Comparison of ENCODE assay signal across 1 fruit fly cellular context in the genomic region with DNA sequence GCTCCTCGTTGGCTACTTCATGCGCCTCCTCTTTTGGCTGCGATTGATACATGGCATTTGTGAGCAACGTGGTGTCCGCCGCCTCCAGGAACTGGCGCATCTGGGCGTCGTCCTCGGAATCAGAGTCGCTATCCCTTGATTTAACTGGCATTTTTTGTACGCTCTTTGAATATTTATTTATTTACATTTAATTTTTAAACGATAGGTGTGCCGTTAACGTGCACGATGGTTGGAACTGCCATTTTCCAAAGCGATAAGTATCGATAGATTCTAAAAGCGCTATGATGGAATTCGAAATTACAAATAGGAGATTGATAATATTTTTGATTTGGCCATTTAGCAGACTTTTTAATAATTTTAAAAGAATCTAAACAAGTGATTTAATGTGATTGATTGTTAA.
TF ChIP-seq lines count a peak whose summit lies in the region.

CG32554 (minus strand) TSS at position 229 of the 400 bp plus-strand sequence.

TF ChIP-seq in whole organism, embryonic, 481 proteins besides CTCF, POLR2A, EP300 and RAD21 (continued from another document and continues in another):
- TF ChIP-seq CG34224 (GFP tag; IDR thresholded peaks at IDR 0.05; lab: Robert Waterston, UW; ENCODE audit: partially characterized antibody): peak; percentile 93
- no peak for TF ChIP-seq tup (GFP tag; optimal IDR thresholded peaks at IDR 0.05; lab: Kevin White, UChicago)
- TF ChIP-seq tna (GFP tag; IDR thresholded peaks at IDR 0.05; lab: Robert Waterston, UW; ENCODE audit: partially characterized antibody): peak; percentile 85
- TF ChIP-seq lilli (GFP tag; optimal IDR thresholded peaks at IDR 0.05; lab: Kevin White, UChicago): no peak
- TF ChIP-seq Eip74EF (GFP tag; optimal IDR thresholded peaks at IDR 0.05; lab: Kevin White, UChicago): no peak
- no peak for TF ChIP-seq peb (GFP tag; IDR thresholded peaks at IDR 0.05; lab: Robert Waterston, UW)
- peak; percentile 90 for TF ChIP-seq Doc3 (GFP tag; IDR thresholded peaks at IDR 0.05; lab: Robert Waterston, UW; ENCODE audit: partially characterized antibody)
- no peak for TF ChIP-seq CG10462 (GFP tag; optimal IDR thresholded peaks at IDR 0.05; lab: Kevin White, UChicago)
- TF ChIP-seq cato (GFP tag; optimal IDR thresholded peaks at IDR 0.05; lab: Kevin White, UChicago; ENCODE audit: borderline replicate concordance): no peak
- TF ChIP-seq Aef1 (GFP tag; IDR thresholded peaks at IDR 0.05; lab: Robert Waterston, UW): no peak
- TF ChIP-seq Atf6 (GFP tag; IDR thresholded peaks at IDR 0.05; lab: Robert Waterston, UW): no peak
- no peak for TF ChIP-seq Adf1 (GFP tag; IDR thresholded peaks at IDR 0.05; lab: Robert Waterston, UW)
- no peak for TF ChIP-seq shn (GFP tag; optimal IDR thresholded peaks at IDR 0.05; lab: Kevin White, UChicago)
- no peak for TF ChIP-seq CG10366 (GFP tag; IDR thresholded peaks at IDR 0.05; lab: Robert Waterston, UW)
- TF ChIP-seq CG10267 (tag; optimal IDR thresholded peaks at IDR 0.05; lab: Kevin White, UChicago): peak; percentile 18
- no peak for TF ChIP-seq CG6683 (GFP tag; optimal IDR thresholded peaks at IDR 0.05; lab: Kevin White, UChicago)
- no peak for TF ChIP-seq CG10543 (GFP tag; optimal IDR thresholded peaks at IDR 0.05; lab: Kevin White, UChicago)
- peak; percentile 77 for TF ChIP-seq CG2129 (GFP tag; IDR thresholded peaks at IDR 0.05; lab: Robert Waterston, UW; ENCODE audit: partially characterized antibody)
- TF ChIP-seq HLH4C (GFP tag; IDR thresholded peaks at IDR 0.05; lab: Robert Waterston, UW; ENCODE audit: partially characterized antibody): peak; percentile 88
- no peak for TF ChIP-seq ab (GFP tag; optimal IDR thresholded peaks at IDR 0.05; lab: Kevin White, UChicago)
- no peak for TF ChIP-seq esg (GFP tag; conservative IDR thresholded peaks at IDR 0.05; lab: Robert Waterston, UW)
- TF ChIP-seq CG42726 (GFP tag; IDR thresholded peaks at IDR 0.05; lab: Robert Waterston, UW; ENCODE audit: partially characterized antibody): peak; percentile 80; the same call in 1 of the 2 replicates
- no peak for TF ChIP-seq toy (GFP tag; IDR thresholded peaks at IDR 0.05; lab: Robert Waterston, UW)
- no peak for TF ChIP-seq sens-2 (GFP tag; IDR thresholded peaks at IDR 0.05; lab: Robert Waterston, UW)
- peak; percentile 86 for TF ChIP-seq knrl (GFP tag; IDR thresholded peaks at IDR 0.05; lab: Robert Waterston, UW; ENCODE audit: partially characterized antibody)
- TF ChIP-seq trem (tag; optimal IDR thresholded peaks at IDR 0.05; lab: Kevin White, UChicago): peak; percentile 95
- TF ChIP-seq CG10147 (GFP tag; optimal IDR thresholded peaks at IDR 0.05; lab: Kevin White, UChicago): no peak
- TF ChIP-seq HLHmδ (GFP tag; optimal IDR thresholded peaks at IDR 0.05; lab: Kevin White, UChicago): no peak
- no peak for TF ChIP-seq Hr78 (GFP tag; optimal IDR thresholded peaks at IDR 0.05; lab: Kevin White, UChicago)
- no peak for TF ChIP-seq CG17802 (tag; optimal IDR thresholded peaks at IDR 0.05; lab: Kevin White, UChicago)
- no peak for TF ChIP-seq CG8478 (optimal IDR thresholded peaks at IDR 0.05; lab: Kevin White, UChicago)
- no peak for TF ChIP-seq zen (tag; optimal IDR thresholded peaks at IDR 0.05; lab: Kevin White, UChicago)
- TF ChIP-seq nerfin-2 (GFP tag; IDR thresholded peaks at IDR 0.05; lab: Robert Waterston, UW; ENCODE audit: partially characterized antibody): peak; percentile 71
- TF ChIP-seq CG7963 (GFP tag; IDR thresholded peaks at IDR 0.05; lab: Robert Waterston, UW; ENCODE audit: partially characterized antibody): peak; percentile 84
- no peak for TF ChIP-seq wek (GFP tag; optimal IDR thresholded peaks at IDR 0.05; lab: Kevin White, UChicago)
- no peak for TF ChIP-seq chm (GFP tag; IDR thresholded peaks at IDR 0.05; lab: Robert Waterston, UW)
- peak; percentile 93 for TF ChIP-seq Dll (GFP tag; IDR thresholded peaks at IDR 0.05; lab: Robert Waterston, UW; ENCODE audit: partially characterized antibody)
- no peak for TF ChIP-seq CG6813 (GFP tag; optimal IDR thresholded peaks at IDR 0.05; lab: Kevin White, UChicago)
- TF ChIP-seq CG12219 (GFP tag; optimal IDR thresholded peaks at IDR 0.05; lab: Kevin White, UChicago): no peak
- no peak for TF ChIP-seq CG2889 (GFP tag; IDR thresholded peaks at IDR 0.05; lab: Robert Waterston, UW)
- no peak for TF ChIP-seq grau (tag; optimal IDR thresholded peaks at IDR 0.05; lab: Kevin White, UChicago)
- TF ChIP-seq CG30431 (GFP tag; optimal IDR thresholded peaks at IDR 0.05; lab: Kevin White, UChicago): no peak
- peak; percentile 48 for TF ChIP-seq pzg (GFP tag; optimal IDR thresholded peaks at IDR 0.05; lab: Kevin White, UChicago)
- TF ChIP-seq sd (tag; optimal IDR thresholded peaks at IDR 0.05; lab: Kevin White, UChicago): no peak
- peak; percentile 96 for TF ChIP-seq CG13287 (GFP tag; IDR thresholded peaks at IDR 0.05; lab: Robert Waterston, UW; ENCODE audit: partially characterized antibody)
- no peak for TF ChIP-seq Neu2 (GFP tag; optimal IDR thresholded peaks at IDR 0.05; lab: Kevin White, UChicago; ENCODE audit: borderline replicate concordance)
- TF ChIP-seq CG11398 (GFP tag; optimal IDR thresholded peaks at IDR 0.05; lab: Kevin White, UChicago): no peak
- TF ChIP-seq CG14441 (GFP tag; IDR thresholded peaks at IDR 0.05; lab: Robert Waterston, UW): no peak
- TF ChIP-seq CG10565 (GFP tag; optimal IDR thresholded peaks at IDR 0.05; lab: Kevin White, UChicago): no peak
- TF ChIP-seq sqz (GFP tag; optimal IDR thresholded peaks at IDR 0.05; lab: Kevin White, UChicago): no peak
- TF ChIP-seq CG9437 (GFP tag; optimal IDR thresholded peaks at IDR 0.05; lab: Kevin White, UChicago): no peak
- no peak for TF ChIP-seq prd (optimal IDR thresholded peaks at IDR 0.05; lab: Kevin White, UChicago)
- TF ChIP-seq prd (GFP tag; IDR thresholded peaks at IDR 0.05; lab: Robert Waterston, UW): no peak
- no peak for TF ChIP-seq ttk (GFP tag; IDR thresholded peaks at IDR 0.05; lab: Robert Waterston, UW)
- no peak for TF ChIP-seq klu (GFP tag; IDR thresholded peaks at IDR 0.05; lab: Robert Waterston, UW)
- TF ChIP-seq kni (GFP tag; optimal IDR thresholded peaks at IDR 0.05; lab: Kevin White, UChicago): no peak
- TF ChIP-seq hbn (GFP tag; IDR thresholded peaks at IDR 0.05; lab: Robert Waterston, UW; ENCODE audit: partially characterized antibody): peak; percentile 92
- TF ChIP-seq repo (GFP tag; optimal IDR thresholded peaks at IDR 0.05; lab: Kevin White, UChicago): no peak
- TF ChIP-seq scrt (GFP tag; optimal IDR thresholded peaks at IDR 0.05; lab: Kevin White, UChicago): peak; percentile 16
- TF ChIP-seq Hmr (GFP tag; optimal IDR thresholded peaks at IDR 0.05; lab: Kevin White, UChicago): no peak
- TF ChIP-seq CG16813 (GFP tag; IDR thresholded peaks at IDR 0.05; lab: Robert Waterston, UW; ENCODE audit: partially characterized antibody): peak; percentile 86
- TF ChIP-seq CG17186 (GFP tag; optimal IDR thresholded peaks at IDR 0.05; lab: Kevin White, UChicago): peak; percentile 82
- TF ChIP-seq CG4854 (GFP tag; optimal IDR thresholded peaks at IDR 0.05; lab: Kevin White, UChicago): no peak
- peak; percentile 69 for TF ChIP-seq MBD-R2 (GFP tag; IDR thresholded peaks at IDR 0.05; lab: Robert Waterston, UW)
- TF ChIP-seq ase (GFP tag; IDR thresholded peaks at IDR 0.05; lab: Robert Waterston, UW): no peak
- peak; percentile 18 for TF ChIP-seq MESR4 (GFP tag; optimal IDR thresholded peaks at IDR 0.05; lab: Kevin White, UChicago)
- TF ChIP-seq bbx (GFP tag; IDR thresholded peaks at IDR 0.05; lab: Robert Waterston, UW; ENCODE audit: partially characterized antibody): peak; percentile 91
- TF ChIP-seq CG2202 (tag; optimal IDR thresholded peaks at IDR 0.05; lab: Kevin White, UChicago): no peak
- no peak for TF ChIP-seq ftz-f1 (GFP tag; optimal IDR thresholded peaks at IDR 0.05; lab: Kevin White, UChicago)
- TF ChIP-seq oc (tag; optimal IDR thresholded peaks at IDR 0.05; lab: Kevin White, UChicago): no peak
- no peak for TF ChIP-seq lola (GFP tag; optimal IDR thresholded peaks at IDR 0.05; lab: Kevin White, UChicago)
- TF ChIP-seq E2f1 (GFP tag; IDR thresholded peaks at IDR 0.05; lab: Robert Waterston, UW): no peak
- TF ChIP-seq CG3163 (GFP tag; optimal IDR thresholded peaks at IDR 0.05; lab: Kevin White, UChicago): no peak
- no peak for TF ChIP-seq NC2β (GFP tag; optimal IDR thresholded peaks at IDR 0.05; lab: Kevin White, UChicago)
- peak; percentile 48 for TF ChIP-seq CG15514 (GFP tag; optimal IDR thresholded peaks at IDR 0.05; lab: Kevin White, UChicago)
- TF ChIP-seq dmrt99B (tag; optimal IDR thresholded peaks at IDR 0.05; lab: Kevin White, UChicago): no peak
- no peak for TF ChIP-seq mirr (GFP tag; optimal IDR thresholded peaks at IDR 0.05; lab: Kevin White, UChicago)
- no peak for TF ChIP-seq Ssrp (tag; optimal IDR thresholded peaks at IDR 0.05; lab: Kevin White, UChicago)
- no peak for TF ChIP-seq sisA (GFP tag; IDR thresholded peaks at IDR 0.05; lab: Robert Waterston, UW)
- peak; percentile 64 for TF ChIP-seq Sry-δ (GFP tag; optimal IDR thresholded peaks at IDR 0.05; lab: Kevin White, UChicago)
- TF ChIP-seq CG18764 (GFP tag; optimal IDR thresholded peaks at IDR 0.05; lab: Kevin White, UChicago): no peak
- TF ChIP-seq Lpt (GFP tag; optimal IDR thresholded peaks at IDR 0.05; lab: Kevin White, UChicago): no peak
- peak; percentile 75 for TF ChIP-seq phol (tag; optimal IDR thresholded peaks at IDR 0.05; lab: Kevin White, UChicago)
- TF ChIP-seq CG9817 (tag; optimal IDR thresholded peaks at IDR 0.05; lab: Kevin White, UChicago): no peak
- TF ChIP-seq CG14860 (GFP tag; IDR thresholded peaks at IDR 0.05; lab: Robert Waterston, UW; ENCODE audit: partially characterized antibody): peak; percentile 81
- TF ChIP-seq HmgZ (tag; optimal IDR thresholded peaks at IDR 0.05; lab: Kevin White, UChicago): no peak
- peak; percentile 91 for TF ChIP-seq Bgb (GFP tag; IDR thresholded peaks at IDR 0.05; lab: Robert Waterston, UW; ENCODE audit: partially characterized antibody)
- no peak for TF ChIP-seq Mrtf (GFP tag; IDR thresholded peaks at IDR 0.05; lab: Robert Waterston, UW)
- no peak for TF ChIP-seq stc (GFP tag; IDR thresholded peaks at IDR 0.05; lab: Robert Waterston, UW)
- no peak for TF ChIP-seq NFAT (GFP tag; IDR thresholded peaks at IDR 0.05; lab: Robert Waterston, UW)
- TF ChIP-seq Xbp1 (GFP tag; optimal IDR thresholded peaks at IDR 0.05; lab: Kevin White, UChicago): no peak
- no peak for TF ChIP-seq sim (GFP tag; IDR thresholded peaks at IDR 0.05; lab: Robert Waterston, UW)
- peak; percentile 59 for TF ChIP-seq Med (GFP tag; lab: Kevin White, UChicago)
- no peak for TF ChIP-seq fd64A (GFP tag; optimal IDR thresholded peaks at IDR 0.05; lab: Kevin White, UChicago)
- TF ChIP-seq gem (tag; optimal IDR thresholded peaks at IDR 0.05; lab: Kevin White, UChicago): no peak
- TF ChIP-seq jumu (GFP tag; optimal IDR thresholded peaks at IDR 0.05; lab: Kevin White, UChicago): no peak
- TF ChIP-seq kah (GFP tag; optimal IDR thresholded peaks at IDR 0.05; lab: Kevin White, UChicago): no peak
- TF ChIP-seq CG14710 (tag; optimal IDR thresholded peaks at IDR 0.05; lab: Kevin White, UChicago): peak; percentile 39
- TF ChIP-seq ato (GFP tag; IDR thresholded peaks at IDR 0.05; lab: Robert Waterston, UW; ENCODE audit: partially characterized antibody): peak; percentile 85
- TF ChIP-seq CG1603 (tag; optimal IDR thresholded peaks at IDR 0.05; lab: Kevin White, UChicago): peak; percentile 24
- TF ChIP-seq Elba2 (GFP tag; optimal IDR thresholded peaks at IDR 0.05; lab: Kevin White, UChicago): no peak
- TF ChIP-seq Sox102F (GFP tag; optimal IDR thresholded peaks at IDR 0.05; lab: Kevin White, UChicago): no peak
- TF ChIP-seq CG6689 (GFP tag; IDR thresholded peaks at IDR 0.05; lab: Robert Waterston, UW): no peak
- TF ChIP-seq Opbp (GFP tag; IDR thresholded peaks at IDR 0.05; lab: Robert Waterston, UW; ENCODE audit: partially characterized antibody): peak; percentile 88; the same call in 2 of the 3 replicates
- peak; percentile 68 for TF ChIP-seq CG3995 (GFP tag; optimal IDR thresholded peaks at IDR 0.05; lab: Kevin White, UChicago)
- TF ChIP-seq yki (optimal IDR thresholded peaks at IDR 0.05; lab: Kevin White, UChicago): no peak
- no peak for TF ChIP-seq disco-r (GFP tag; optimal IDR thresholded peaks at IDR 0.05; lab: Kevin White, UChicago)
- TF ChIP-seq Myb (GFP tag; optimal IDR thresholded peaks at IDR 0.05; lab: Kevin White, UChicago): peak; percentile 61
- TF ChIP-seq CG2116 (GFP tag; optimal IDR thresholded peaks at IDR 0.05; lab: Kevin White, UChicago): peak; percentile 47
- no peak for TF ChIP-seq ci (GFP tag; IDR thresholded peaks at IDR 0.05; lab: Robert Waterston, UW)
- no peak for TF ChIP-seq dimm (GFP tag; IDR thresholded peaks at IDR 0.05; lab: Robert Waterston, UW)
- TF ChIP-seq Ravus (GFP tag; IDR thresholded peaks at IDR 0.05; lab: Robert Waterston, UW): no peak
- no peak for TF ChIP-seq rib (GFP tag; IDR thresholded peaks at IDR 0.05; lab: Robert Waterston, UW)
- TF ChIP-seq br (optimal IDR thresholded peaks at IDR 0.05; lab: Kevin White, UChicago): no peak
- no peak for TF ChIP-seq Tbp (GFP tag; optimal IDR thresholded peaks at IDR 0.05; lab: Kevin White, UChicago)
- no peak for TF ChIP-seq gcm2 (GFP tag; optimal IDR thresholded peaks at IDR 0.05; lab: Kevin White, UChicago)
- no peak for TF ChIP-seq CG32772 (GFP tag; IDR thresholded peaks at IDR 0.05; lab: Robert Waterston, UW)
- TF ChIP-seq CG15011 (GFP tag; optimal IDR thresholded peaks at IDR 0.05; lab: Kevin White, UChicago): no peak
- no peak for TF ChIP-seq h (optimal IDR thresholded peaks at IDR 0.05; lab: Kevin White, UChicago)
- no peak for TF ChIP-seq CG8388 (GFP tag; optimal IDR thresholded peaks at IDR 0.05; lab: Kevin White, UChicago)
- peak; percentile 55 for TF ChIP-seq sens (GFP tag; lab: Kevin White, UChicago)
- peak; percentile 90 for TF ChIP-seq CG6791 (GFP tag; IDR thresholded peaks at IDR 0.05; lab: Robert Waterston, UW; ENCODE audit: partially characterized antibody)
- no peak for TF ChIP-seq nau (GFP tag; optimal IDR thresholded peaks at IDR 0.05; lab: Kevin White, UChicago)
- TF ChIP-seq Ets97D (GFP tag; optimal IDR thresholded peaks at IDR 0.05; lab: Kevin White, UChicago): peak; percentile 23
- TF ChIP-seq unc-4 (GFP tag; IDR thresholded peaks at IDR 0.05; lab: Robert Waterston, UW; ENCODE audit: partially characterized antibody): peak; percentile 87
- no peak for TF ChIP-seq tap (tag; optimal IDR thresholded peaks at IDR 0.05; lab: Kevin White, UChicago)
- no peak for TF ChIP-seq B-H1 (GFP tag; IDR thresholded peaks at IDR 0.05; lab: Robert Waterston, UW)
- no peak for TF ChIP-seq org-1 (GFP tag; optimal IDR thresholded peaks at IDR 0.05; lab: Kevin White, UChicago)
- TF ChIP-seq Stat92E (GFP tag; optimal IDR thresholded peaks at IDR 0.05; lab: Kevin White, UChicago): no peak
- no peak for TF ChIP-seq CG11696 (GFP tag; IDR thresholded peaks at IDR 0.05; lab: Robert Waterston, UW)
